Fruit fly (Drosophila melanogaster): Measurements from ENCODE around the gene Srg3.

The Srg3 gene

DNA sequence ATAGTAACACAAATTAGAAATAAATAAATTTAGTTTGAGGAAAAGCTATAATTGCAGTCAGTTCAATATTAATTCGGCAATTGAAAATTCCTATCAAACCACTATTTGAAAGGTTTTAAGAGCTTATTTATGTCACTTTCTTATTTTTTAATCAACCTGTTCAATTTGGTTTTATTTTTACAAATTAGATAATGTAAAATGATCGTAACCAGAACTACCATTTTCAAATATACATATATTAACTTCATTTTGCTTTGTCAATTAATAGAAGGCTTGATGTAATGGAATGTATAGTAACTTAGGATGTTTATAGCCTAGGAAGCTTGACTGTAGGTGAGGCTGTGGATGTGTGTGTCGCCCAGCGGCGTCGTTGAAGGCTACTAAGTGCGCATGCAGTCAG lies 23.6 kb downstream of the Srg3 start (continued):
- no peak for TF ChIP-seq CG15336 (GFP tag; IDR thresholded peaks at IDR 0.05)
- peak; percentile 2 for TF ChIP-seq achi (GFP tag; optimal IDR thresholded peaks at IDR 0.05)
- TF ChIP-seq Gug (GFP tag; IDR thresholded peaks at IDR 0.05): no peak

DNA sequence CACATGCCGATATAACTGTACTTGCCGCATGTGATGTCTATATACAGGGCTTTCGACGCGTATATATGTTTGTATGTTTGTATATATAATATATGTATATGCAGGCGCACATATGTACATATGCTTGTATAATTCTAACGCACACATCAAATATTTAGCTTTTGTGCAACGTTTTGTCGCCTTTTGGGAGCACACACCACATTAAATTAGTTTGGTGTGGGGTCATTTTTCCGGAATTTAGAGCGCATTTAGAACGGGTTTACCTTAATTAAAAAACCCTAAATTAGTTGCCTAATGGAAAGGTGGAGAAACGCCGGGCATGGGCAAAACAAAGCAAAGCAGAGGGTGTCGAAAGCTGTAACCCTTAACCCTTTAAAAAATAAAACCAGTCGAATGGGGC lies 24.2 kb downstream of the Srg3 start:
- TF ChIP-seq OdsH (GFP tag; optimal IDR thresholded peaks at IDR 0.05): no peak
- no peak for TF ChIP-seq lz (GFP tag; optimal IDR thresholded peaks at IDR 0.05)
- TF ChIP-seq CG6808 (GFP tag; optimal IDR thresholded peaks at IDR 0.05): no peak
- no peak for TF ChIP-seq CG3919 (GFP tag; optimal IDR thresholded peaks at IDR 0.05)
- TF ChIP-seq fd59A (GFP tag; optimal IDR thresholded peaks at IDR 0.05): no peak
- no peak for TF ChIP-seq CG11762 (GFP tag; optimal IDR thresholded peaks at IDR 0.05; ENCODE audit: insufficient read depth)

DNA sequence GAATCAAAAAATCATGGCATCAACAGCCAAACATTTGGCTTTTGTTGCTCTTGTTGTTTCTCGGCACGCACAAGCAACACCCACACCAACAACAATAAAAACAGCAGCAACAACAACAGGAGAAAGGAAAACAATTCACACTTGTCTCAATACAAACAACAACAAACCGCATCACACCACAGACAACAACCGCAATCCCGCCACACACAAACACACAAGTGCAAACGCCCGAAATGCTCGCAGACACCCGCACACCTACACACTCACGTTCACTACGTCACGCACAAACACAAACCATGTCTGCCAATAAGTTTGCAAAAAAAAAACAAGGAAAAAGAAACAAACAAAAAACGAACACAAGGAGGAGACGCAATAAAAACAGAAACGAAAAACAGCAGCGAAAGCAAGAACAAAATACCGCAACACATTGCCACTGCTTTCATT lies 24.8 kb downstream of the Srg3 start:
- TF ChIP-seq CG10669 (GFP tag; optimal IDR thresholded peaks at IDR 0.05) (no peak), net (GFP tag; optimal IDR thresholded peaks at IDR 0.05) (peak; percentile 44), acj6 (GFP tag; optimal IDR thresholded peaks at IDR 0.05) (no peak), Blimp-1 (GFP tag; optimal IDR thresholded peaks at IDR 0.05) (no peak), esn (GFP tag; optimal IDR thresholded peaks at IDR 0.05) (no peak), ss (GFP tag; optimal IDR thresholded peaks at IDR 0.05) (peak; percentile 68 to 71), Hr38 (GFP tag; optimal IDR thresholded peaks at IDR 0.05) (no peak), dac (GFP tag; optimal IDR thresholded peaks at IDR 0.05) (no peak), svp (GFP tag) (no peak), Eip93F (GFP tag; optimal IDR thresholded peaks at IDR 0.05) (no peak), cyc (GFP tag; optimal IDR thresholded peaks at IDR 0.05) (no peak), Ets96B (tag; optimal IDR thresholded peaks at IDR 0.05) (no peak), topi (GFP tag; optimal IDR thresholded peaks at IDR 0.05) (no peak), CG34406 (GFP tag; optimal IDR thresholded peaks at IDR 0.05) (no peak), Hr4 (GFP tag; optimal IDR thresholded peaks at IDR 0.05) (no peak), Sox14 (GFP tag; optimal IDR thresholded peaks at IDR 0.05) (no peak), CG6854 (GFP tag; optimal IDR thresholded peaks at IDR 0.05) (peak; percentile 48), CG15336 (GFP tag; IDR thresholded peaks at IDR 0.05) (peak; percentile 60), CG8119 (GFP tag; IDR thresholded peaks at IDR 0.05) (peak; percentile 66), CG3919 (GFP tag; optimal IDR thresholded peaks at IDR 0.05) (peak; percentile 32), eg (GFP tag; IDR thresholded peaks at IDR 0.05) (peak; percentile 83), lz (GFP tag; optimal IDR thresholded peaks at IDR 0.05) (no peak), CG11902 (GFP tag; optimal IDR thresholded peaks at IDR 0.05) (no peak), CG8632 (GFP tag; optimal IDR thresholded peaks at IDR 0.05) (no peak), Sox102F (GFP tag; optimal IDR thresholded peaks at IDR 0.05) (peak; percentile 15), CG3032 (tag; optimal IDR thresholded peaks at IDR 0.05) (no peak), fkh (GFP tag; optimal IDR thresholded peaks at IDR 0.05) (peak; percentile 77), dsx (GFP tag; optimal IDR thresholded peaks at IDR 0.05; ENCODE audit: poor library complexity, severe bottlenecking) (no peak), fd59A (GFP tag; optimal IDR thresholded peaks at IDR 0.05) (no peak), CG1621 (tag; optimal IDR thresholded peaks at IDR 0.05) (peak; percentile 23), CG6792 (GFP tag; optimal IDR thresholded peaks at IDR 0.05) (no peak), Eip78C (GFP tag) (peak; percentile 40), CG11294 (GFP tag; IDR thresholded peaks at IDR 0.05) (no peak; the same call in 1 of the 2 replicates), CG4318 (GFP tag; optimal IDR thresholded peaks at IDR 0.05) (no peak), CG11762 (GFP tag; optimal IDR thresholded peaks at IDR 0.05; ENCODE audit: insufficient read depth) (no peak), CG16779 (tag; optimal IDR thresholded peaks at IDR 0.05) (peak; percentile 8), CG31627 (GFP tag; optimal IDR thresholded peaks at IDR 0.05) (no peak), pdm3 (GFP tag; optimal IDR thresholded peaks at IDR 0.05) (no peak), achi (GFP tag; optimal IDR thresholded peaks at IDR 0.05) (peak; percentile 9), fd85E (GFP tag; optimal IDR thresholded peaks at IDR 0.05) (peak; percentile 21), CG32006 (GFP tag; optimal IDR thresholded peaks at IDR 0.05) (no peak), CG10631 (GFP tag; optimal IDR thresholded peaks at IDR 0.05) (no peak), Sox15 (GFP tag; optimal IDR thresholded peaks at IDR 0.05) (no peak), Lpt (GFP tag; optimal IDR thresholded peaks at IDR 0.05) (peak; percentile 48), CG7368 (GFP tag; optimal IDR thresholded peaks at IDR 0.05) (no peak)

All from whole organism, prepupa.